Worm (Caenorhabditis elegans) whole organism, L4/young adult: ENCODE data around the gene sel-15.

Source experiments
- W03F9.2 ChIP-seq: fragments of 150-350 bp; optimal IDR thresholded peaks from 2 replicates; lab custom pipeline; 2014; ENCODE audit warnings: missing biosample characterization, missing genetic modification characterization
- dao-5 ChIP-seq: sonication (generic microtip); optimal IDR thresholded peaks from 2 replicates; lab custom pipeline; 2016; ENCODE audit warnings: missing genotype, missing genetic modification characterization, moderate library complexity, missing compliant biosample characterization
- him-1 ChIP-seq: sonication (generic microtip); optimal IDR thresholded peaks from 2 replicates; lab custom pipeline; 2016; ENCODE audit warnings: missing genotype, missing genetic modification reagents, missing genetic modification characterization, missing compliant biosample characterization

sel-15 gene

ce11 chrIII:670994-671393, 25.3 kb downstream of the sel-15 start:
- TF ChIP-seq him-1 (peak; percentile 2), W03F9.2 (tag; lab: Kevin White, UChicago) (no peak)

DNA sequence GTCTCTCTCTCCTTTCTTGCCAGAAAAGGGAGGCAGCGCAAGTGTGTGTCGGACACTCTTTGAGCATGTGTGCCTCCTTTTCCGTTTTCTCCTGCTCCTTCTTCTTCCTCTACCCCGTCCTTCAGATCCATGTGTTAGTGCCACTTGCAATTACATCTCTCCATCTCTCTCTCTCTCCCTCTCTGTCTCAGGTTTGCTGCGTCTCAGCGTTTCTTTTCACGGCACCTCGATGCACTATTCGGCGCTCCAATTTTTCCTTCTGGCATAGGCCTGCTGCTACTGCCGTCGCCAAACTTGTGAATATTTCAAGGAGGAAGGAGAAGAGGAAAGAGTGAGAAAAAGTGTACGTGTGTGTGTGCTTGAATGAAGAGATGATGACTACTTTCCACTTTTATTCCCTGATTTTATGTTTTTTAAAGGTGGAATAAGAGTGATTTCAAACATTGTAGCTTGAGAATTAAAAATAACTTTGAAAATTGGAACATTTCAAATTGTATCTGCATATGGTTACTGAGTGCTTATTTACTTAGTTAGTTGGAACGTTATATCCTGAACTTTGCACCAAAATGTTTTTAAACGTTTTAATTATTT, 27.9 kb downstream of the sel-15 start, which contains the start of gene W02B3.3:
TSS of gene W02B3.3 (minus strand) at position 131 of the 591 bp plus-strand sequence.
- TF ChIP-seq him-1 (peak; percentile 97), W03F9.2 (tag; lab: Kevin White, UChicago) (no peak), dao-5 (no peak)

ce11 chrIII:665173-665757, 31.0 kb downstream of the sel-15 start, which contains the start of gene C09F5.3:
Gene C09F5.3, minus strand, starts transcription at chrIII:665266.
- TF ChIP-seq W03F9.2 (tag; lab: Kevin White, UChicago) (no peak), him-1 (no peak), dao-5 (no peak)

- TF ChIP-seq W03F9.2 (tag; lab: Kevin White, UChicago) (no peak), him-1 (no peak), dao-5 (no peak)
Observed at ce11 chrIII:658357-658756, 37.9 kb downstream of the sel-15 start, which contains the start of gene C09F5.1. Gene C09F5.1, plus strand, starts transcription at chrIII:658709.

DNA sequence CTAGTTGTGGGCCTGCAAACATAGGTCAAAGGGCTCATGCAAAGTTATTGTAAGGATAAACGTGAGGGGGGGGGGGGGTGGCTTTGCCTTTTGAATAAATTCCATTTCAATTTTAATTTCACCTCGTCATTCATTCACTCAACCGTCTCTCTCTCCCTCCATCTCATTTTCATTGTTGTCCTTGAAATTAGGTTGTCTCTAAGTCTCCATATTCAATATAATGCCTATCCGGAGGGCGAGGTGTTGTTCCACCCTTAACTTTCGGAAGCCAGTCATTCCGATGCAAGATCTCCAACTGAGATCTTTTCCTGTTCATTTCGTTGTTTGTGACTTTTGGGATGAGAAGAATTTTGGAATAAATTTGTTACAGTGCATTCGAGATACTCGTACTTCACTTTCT, 39.0 kb downstream of the sel-15 start:
- TF ChIP-seq dao-5 (no peak), him-1 (no peak), W03F9.2 (tag; lab: Kevin White, UChicago) (no peak)

DNA sequence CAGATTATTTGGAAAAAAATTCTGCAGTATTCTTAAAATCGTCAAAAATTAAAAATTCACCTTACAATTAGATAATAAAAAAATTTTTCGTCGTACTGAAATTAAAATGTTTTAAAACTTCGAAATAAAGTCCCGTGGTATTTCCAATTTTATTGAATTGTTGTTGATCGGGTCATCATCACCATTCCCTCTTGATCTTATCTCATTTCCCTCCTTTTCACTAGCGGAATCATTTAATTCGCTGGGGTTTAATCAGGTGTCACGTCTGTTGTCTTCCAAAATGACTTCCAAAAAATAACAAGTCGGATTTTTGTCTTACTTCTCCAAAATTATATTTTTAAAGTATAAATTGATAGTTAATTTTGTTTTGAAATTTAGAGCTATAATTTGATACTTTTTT, 39.6 kb downstream of the sel-15 start:
- TF ChIP-seq W03F9.2 (tag; lab: Kevin White, UChicago) (no peak), dao-5 (no peak), him-1 (no peak)

DNA sequence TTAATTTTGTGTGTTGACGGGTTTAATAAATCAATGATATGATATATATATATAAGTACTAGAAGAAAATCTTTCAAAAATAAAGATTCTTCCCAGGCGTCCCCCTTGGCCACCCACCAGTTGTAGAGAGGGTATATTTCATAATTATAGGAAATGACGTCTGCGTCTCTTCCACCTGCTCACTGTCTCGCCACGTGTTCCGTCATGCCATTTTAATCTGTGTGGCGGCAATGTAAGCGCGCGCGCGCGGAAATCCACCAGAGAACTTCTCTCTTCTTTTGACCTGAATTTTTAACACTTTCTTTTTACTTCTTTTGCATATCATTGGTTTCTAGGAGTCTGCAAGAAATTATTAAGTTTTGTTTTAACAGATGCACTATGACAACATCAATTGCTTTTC, 41.9 kb downstream of the sel-15 start:
- TF ChIP-seq dao-5, result no peak
- TF ChIP-seq him-1, result no peak
- no peak for TF ChIP-seq W03F9.2 (tag; lab: Kevin White, UChicago)

DNA sequence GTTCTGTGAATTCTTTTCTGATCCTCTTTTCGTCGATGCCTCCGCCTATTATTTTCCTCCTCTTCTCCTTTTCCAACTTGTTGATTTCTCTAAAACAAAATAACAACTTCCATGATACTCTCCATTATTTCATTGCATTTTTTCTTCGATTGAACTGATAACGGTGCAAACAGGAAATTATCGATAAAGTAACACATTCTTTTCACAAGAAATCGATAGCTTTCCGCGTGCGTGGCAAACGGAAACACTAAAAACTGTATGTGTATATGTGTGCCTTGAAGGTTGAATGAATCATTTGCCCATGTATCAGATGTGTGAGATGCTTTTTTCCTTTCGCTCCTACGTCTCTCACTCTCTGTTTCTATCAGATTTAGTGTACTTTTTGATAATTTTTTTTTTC, 44.7 kb downstream of the sel-15 start:
- TF ChIP-seq him-1 (no peak), W03F9.2 (tag; lab: Kevin White, UChicago) (no peak), dao-5 (no peak)

ce11 chrIII:650539-650938, 45.7 kb downstream of the sel-15 start:
- TF ChIP-seq dao-5, result no peak
- no peak for TF ChIP-seq W03F9.2 (tag; lab: Kevin White, UChicago)
- TF ChIP-seq him-1, result no peak

ce11 chrIII:649935-650334, 46.3 kb downstream of the sel-15 start:
- TF ChIP-seq dao-5, result no peak
- no peak for TF ChIP-seq W03F9.2 (tag; lab: Kevin White, UChicago)
- TF ChIP-seq him-1, result no peak

DNA sequence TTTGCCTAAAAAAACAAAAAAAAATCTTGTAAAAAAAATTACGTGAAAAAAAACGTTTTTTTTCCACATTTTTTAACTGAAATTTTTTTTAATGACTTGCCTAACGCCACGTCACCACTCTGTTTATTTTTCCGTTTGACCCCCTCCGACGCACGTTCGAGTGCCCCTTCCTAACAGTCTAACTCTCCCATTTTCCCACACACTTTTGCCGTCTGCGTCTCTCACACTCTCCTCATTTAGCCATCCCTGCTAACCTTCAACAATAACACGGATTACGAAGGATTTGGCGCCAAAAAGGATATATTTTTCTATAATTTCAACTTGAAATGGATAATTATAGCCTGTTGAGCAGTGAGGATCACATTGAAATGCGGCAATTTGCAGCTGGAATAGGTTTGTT, 49.0 kb downstream of the sel-15 start:
- no peak for TF ChIP-seq W03F9.2 (tag; lab: Kevin White, UChicago)
- no peak for TF ChIP-seq him-1
- no peak for TF ChIP-seq dao-5

DNA sequence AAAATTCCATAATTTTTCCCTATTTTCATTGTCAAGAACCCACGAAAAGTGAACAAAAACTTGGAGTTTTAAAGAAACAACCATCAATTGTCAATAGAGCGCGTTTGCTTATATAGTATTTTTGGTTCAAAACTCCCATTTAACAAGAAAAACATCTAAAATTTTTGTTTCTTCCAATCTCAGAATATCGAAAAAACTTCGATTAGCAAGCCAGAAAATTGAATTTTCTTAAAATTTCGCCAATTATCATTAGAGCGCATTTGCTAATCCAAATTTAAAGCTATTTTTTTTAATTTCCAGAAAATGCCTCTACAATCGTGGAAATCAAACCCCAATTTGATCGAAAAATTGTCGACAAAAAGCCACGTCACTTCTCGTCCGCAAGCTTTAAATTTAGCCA, 49.8 kb downstream of the sel-15 start, which contains the start of gene orai-1:
TSS of gene orai-1 (plus strand) at position 301 of the 400 bp plus-strand sequence.
- TF ChIP-seq W03F9.2 (tag; lab: Kevin White, UChicago) (no peak), dao-5 (no peak), him-1 (no peak)

- TF ChIP-seq dao-5, result no peak
Observed at ce11 chrIII:644660-645059, 51.6 kb downstream of the sel-15 start.
